Fruit fly (Drosophila melanogaster) whole organism, pupa: ENCODE results near the gene tgy.

Experiments
- CG10348 ChIP-seq: fragments of 200-800 bp; sonication (Bioruptor generic); IDR thresholded peaks from 2 replicates; pipeline ENCODE4 v1.3.6; 2022; ENCODE audit warnings: missing biosample characterization, missing genetic modification characterization
- CG12605 ChIP-seq: fragments of 200-800 bp; sonication (Bioruptor generic); IDR thresholded peaks from 2 replicates; pipeline ENCODE4 v1.3.6; 2022; ENCODE audit warnings: missing biosample characterization, missing genetic modification characterization
- CG13204 ChIP-seq: fragments of 200-800 bp; sonication (Bioruptor generic); optimal IDR thresholded peaks from 2 replicates; lab custom pipeline; 2018; ENCODE audit warnings: missing biosample characterization, mild to moderate bottlenecking, missing genetic modification characterization, moderate library complexity
- CG15710 ChIP-seq: fragments of 200-800 bp; sonication (Bioruptor generic); optimal IDR thresholded peaks from 2 replicates; lab custom pipeline; 2018; ENCODE audit warnings: missing biosample characterization, mild to moderate bottlenecking, missing genetic modification characterization, moderate library complexity
- CG17806 ChIP-seq: fragments of 200-800 bp; sonication (Bioruptor generic); optimal IDR thresholded peaks from 2 replicates; lab custom pipeline; 2018; ENCODE audit warnings: missing biosample characterization, mild to moderate bottlenecking, missing genetic modification characterization, moderate library complexity
- CG32121 ChIP-seq: fragments of 200-800 bp; sonication (Bioruptor generic); IDR thresholded peaks from 2 replicates; pipeline ENCODE4 v1.3.6; 2022; ENCODE audit warnings: missing biosample characterization, missing genetic modification characterization
- CG4496 ChIP-seq: fragments of 200-800 bp; sonication (Bioruptor generic); IDR thresholded peaks from 3 replicates; pipeline ENCODE4 v1.3.6; 2022; ENCODE audit warnings: missing biosample characterization, missing genetic modification characterization
- CG8159 ChIP-seq: fragments of 200-800 bp; sonication (Bioruptor generic); optimal IDR thresholded peaks from 3 replicates; lab custom pipeline; 2018; ENCODE audit warnings: missing biosample characterization, mild to moderate bottlenecking, missing genetic modification characterization, moderate library complexity
- CG8301 ChIP-seq: fragments of 200-800 bp; sonication (Bioruptor generic); optimal IDR thresholded peaks from 2 replicates; lab custom pipeline; 2018; ENCODE audit warnings: missing biosample characterization, mild to moderate bottlenecking, missing genetic modification characterization
- D1 ChIP-seq: fragments of 200-800 bp; sonication (Bioruptor generic); optimal IDR thresholded peaks from 2 replicates; lab custom pipeline; 2018; ENCODE audit warnings: missing biosample characterization, mild to moderate bottlenecking, missing genetic modification characterization, moderate library complexity
- Ets98B ChIP-seq: fragments of 200-800 bp; sonication (Bioruptor generic); IDR thresholded peaks from 2 replicates; pipeline ENCODE4 v1.3.6; 2022; ENCODE audit warnings: missing biosample characterization, missing genetic modification characterization
- Pif1A ChIP-seq: fragments of 200-800 bp; sonication (Bioruptor generic); optimal IDR thresholded peaks from 3 replicates; lab custom pipeline; 2016; ENCODE audit warnings: missing biosample characterization, missing genetic modification characterization
- rn ChIP-seq: fragments of 200-800 bp; sonication (Bioruptor generic); IDR thresholded peaks from 2 replicates; pipeline ENCODE4 v1.3.6; 2022; ENCODE audit warnings: missing biosample characterization, missing genetic modification characterization

dm6 chrX:19124288-19124687 is 2.8 kb downstream of the tgy start, which contains the start of gene CG15882:
- no peak for TF ChIP-seq CG4496
- TF ChIP-seq CG8159 (tag; lab: Kevin White, UChicago), result no peak
- no peak for TF ChIP-seq CG13204
- TF ChIP-seq CG12605 (GFP tag; lab: Robert Waterston, UW), result no peak
- TF ChIP-seq CG17806 (tag; lab: Kevin White, UChicago), result no peak
- no peak for TF ChIP-seq D1 (tag; lab: Kevin White, UChicago)
- TF ChIP-seq Pif1A (GFP tag; lab: Kevin White, UChicago), result no peak
- TF ChIP-seq Ets98B, result no peak
- no peak for TF ChIP-seq rn (GFP tag; lab: Robert Waterston, UW)
- TF ChIP-seq CG32121, result no peak
- no peak for TF ChIP-seq CG10348 (GFP tag; lab: Robert Waterston, UW)
- TF ChIP-seq CG15710, result no peak
- TF ChIP-seq CG8301 (tag; lab: Kevin White, UChicago), result no peak
